Worm (Caenorhabditis elegans): ENCODE results near the gene sms-2.

DNA sequence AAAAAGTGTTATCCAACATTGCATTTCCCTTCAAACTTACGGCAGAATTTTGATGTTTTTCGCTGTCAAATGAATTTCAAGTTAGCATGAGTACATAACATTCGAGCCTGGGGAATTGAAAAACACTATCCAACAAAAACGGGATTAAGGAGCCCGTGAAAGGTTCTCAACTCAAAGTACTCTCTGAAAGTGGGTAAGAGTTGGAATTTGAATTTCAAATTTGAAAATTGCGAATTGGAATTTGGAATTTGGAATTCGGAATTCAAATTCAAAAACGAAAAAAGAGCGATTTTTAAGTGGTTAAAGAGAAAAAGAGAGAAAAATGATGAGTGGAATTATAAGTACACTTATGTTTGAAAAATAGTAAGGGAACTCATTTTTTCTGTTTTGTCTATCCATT lies 42.6 kb upstream of the sms-2 start, which contains the start of the genes C09E10.3 and dgk-1:
- TF ChIP-seq ref-1 (GFP tag; conservative IDR thresholded peaks at IDR 0.05): no peak
- TF ChIP-seq flt-1 (GFP tag; IDR thresholded peaks at IDR 0.05): no peak

Measured in whole organism, midembryonic.